Fruit fly (Drosophila melanogaster): ENCODE results near the gene Srrm1.

Gene Srrm1

DNA sequence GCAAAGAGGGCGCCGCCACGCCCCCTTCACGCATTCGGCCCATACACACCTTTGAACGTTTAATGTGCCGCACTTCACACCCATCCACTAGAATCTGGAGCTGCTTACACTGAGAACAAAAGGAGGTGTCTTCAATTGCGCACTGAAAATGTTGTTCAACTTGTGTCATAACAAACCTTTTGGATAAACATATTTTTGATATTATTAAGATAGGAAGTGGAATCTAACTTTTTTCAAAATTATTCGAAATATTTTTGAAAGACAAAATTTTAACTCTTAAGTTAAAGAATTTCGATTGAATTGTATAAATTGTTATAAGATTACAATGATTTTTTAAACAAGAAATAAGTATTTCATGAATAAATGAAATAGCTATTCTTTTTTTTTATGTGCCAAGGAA lies 31.7 kb downstream of the Srrm1 start:
- TF ChIP-seq Myc (optimal IDR thresholded peaks at IDR 0.05) = no peak
- no peak for TF ChIP-seq insv (optimal IDR thresholded peaks at IDR 0.05)
- TF ChIP-seq psq (optimal IDR thresholded peaks at IDR 0.05) = no peak
- TF ChIP-seq ttk (optimal IDR thresholded peaks at IDR 0.05) = no peak
- no peak for TF ChIP-seq Sin3A (optimal IDR thresholded peaks at IDR 0.05)
- no peak for TF ChIP-seq h (optimal IDR thresholded peaks at IDR 0.05)

DNA sequence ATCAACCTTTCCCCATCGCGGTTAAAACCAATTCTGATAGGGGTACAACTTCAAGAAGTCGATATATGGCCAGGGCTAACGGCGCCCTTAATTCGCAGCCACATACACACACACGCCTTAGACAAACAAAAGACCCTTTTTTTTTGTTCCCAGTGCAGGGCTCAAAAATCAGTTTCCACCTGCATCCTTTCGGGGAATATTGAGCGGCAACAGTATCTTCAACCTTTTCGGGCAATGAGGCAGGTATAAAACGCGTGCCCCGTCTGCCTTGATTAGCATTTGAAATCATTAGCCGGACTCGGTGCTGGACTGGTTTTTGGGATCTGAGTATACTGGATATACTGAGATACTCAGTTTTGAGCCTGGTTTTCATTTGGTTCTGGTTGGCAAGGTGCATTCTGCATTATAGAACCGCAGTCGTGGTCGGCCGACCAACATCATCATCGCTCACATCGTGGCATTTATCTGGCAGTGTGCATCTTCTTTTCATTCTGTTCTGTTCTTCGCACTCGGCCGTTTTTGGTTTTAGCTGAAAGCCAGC lies 37.5 kb downstream of the Srrm1 start:
- TF ChIP-seq insv (optimal IDR thresholded peaks at IDR 0.05) (no peak), h (optimal IDR thresholded peaks at IDR 0.05) (no peak), ttk (optimal IDR thresholded peaks at IDR 0.05) (no peak), Sin3A (optimal IDR thresholded peaks at IDR 0.05) (no peak), Myc (optimal IDR thresholded peaks at IDR 0.05) (no peak), psq (optimal IDR thresholded peaks at IDR 0.05) (no peak)

DNA sequence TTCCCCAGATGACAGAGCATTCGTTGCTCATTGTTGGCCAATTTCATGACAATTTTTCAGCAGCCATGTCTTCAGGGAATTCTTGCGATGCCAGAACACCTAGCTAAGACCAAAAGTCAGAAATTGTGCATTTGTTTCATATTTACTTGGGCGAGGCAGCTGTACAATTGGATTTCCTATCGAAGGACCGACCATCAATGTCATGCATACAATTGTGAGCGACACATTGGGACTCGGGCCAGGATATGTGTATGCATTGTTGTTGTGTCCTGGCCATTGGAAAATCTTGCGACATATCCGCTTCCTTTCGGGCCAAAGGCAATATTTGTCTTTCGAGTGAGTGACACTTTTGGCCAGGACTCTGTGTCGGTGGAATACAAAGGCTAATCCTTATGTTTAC lies 40.7 kb downstream of the Srrm1 start:
- TF ChIP-seq insv (optimal IDR thresholded peaks at IDR 0.05) (no peak), Sin3A (optimal IDR thresholded peaks at IDR 0.05) (no peak), psq (optimal IDR thresholded peaks at IDR 0.05) (no peak), Myc (optimal IDR thresholded peaks at IDR 0.05) (no peak), h (optimal IDR thresholded peaks at IDR 0.05) (no peak), ttk (optimal IDR thresholded peaks at IDR 0.05) (no peak)

DNA sequence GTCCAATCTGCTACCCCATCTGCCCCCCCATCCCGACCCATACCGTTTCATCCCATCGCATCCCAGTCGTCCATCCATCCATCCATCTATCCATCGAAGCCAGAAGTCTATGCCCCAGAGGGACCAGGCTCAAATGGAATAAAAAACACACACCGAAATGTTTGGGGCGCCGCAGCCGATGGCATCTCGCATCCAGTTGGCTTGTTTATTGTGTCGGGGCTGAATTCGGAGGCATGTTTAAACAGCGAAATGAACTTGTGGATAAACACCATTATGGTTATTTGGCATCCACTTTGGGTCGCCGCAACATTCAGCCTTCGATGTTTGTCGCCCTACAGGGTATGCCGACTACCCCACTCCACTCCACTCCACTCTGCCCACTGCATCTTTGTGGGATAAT lies 43.8 kb downstream of the Srrm1 start:
- TF ChIP-seq h (optimal IDR thresholded peaks at IDR 0.05) (no peak), psq (optimal IDR thresholded peaks at IDR 0.05) (no peak), Sin3A (optimal IDR thresholded peaks at IDR 0.05) (no peak), Myc (optimal IDR thresholded peaks at IDR 0.05) (no peak), ttk (optimal IDR thresholded peaks at IDR 0.05) (no peak), insv (optimal IDR thresholded peaks at IDR 0.05) (no peak)

DNA sequence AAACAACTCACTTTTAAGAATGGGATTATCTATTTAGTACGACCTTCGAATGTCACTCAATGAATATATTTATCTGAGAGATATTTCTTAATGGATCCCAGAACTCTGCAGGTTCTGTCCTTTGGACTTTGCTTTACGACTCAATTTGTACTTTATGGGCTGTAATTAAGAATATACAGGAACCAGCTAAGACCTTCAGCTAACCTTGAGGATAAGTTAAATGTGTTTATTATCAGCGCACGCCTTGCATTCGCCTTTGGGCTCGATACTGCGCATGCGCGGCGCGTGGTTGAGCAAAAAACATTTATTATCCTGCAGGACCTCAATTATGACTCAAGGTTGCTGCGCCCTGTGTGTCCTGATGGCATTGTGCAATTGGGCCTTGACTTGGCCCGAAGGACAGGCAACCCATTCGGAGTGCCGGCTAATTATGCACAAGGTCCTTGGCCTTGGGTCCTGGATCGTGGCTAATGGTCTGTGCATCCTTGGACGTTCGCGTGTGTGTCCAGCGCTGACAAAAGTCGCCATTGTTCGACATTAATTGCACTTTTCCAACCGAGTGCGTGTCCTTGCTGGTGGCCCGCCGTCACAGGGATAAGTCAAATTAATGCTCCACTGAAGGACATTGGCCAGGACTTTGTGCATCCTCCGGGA lies 44.8 kb downstream of the Srrm1 start:
- TF ChIP-seq ttk (optimal IDR thresholded peaks at IDR 0.05) (no peak), psq (optimal IDR thresholded peaks at IDR 0.05) (no peak), Myc (optimal IDR thresholded peaks at IDR 0.05) (no peak), insv (optimal IDR thresholded peaks at IDR 0.05) (no peak), h (optimal IDR thresholded peaks at IDR 0.05) (no peak), Sin3A (optimal IDR thresholded peaks at IDR 0.05) (no peak)

DNA sequence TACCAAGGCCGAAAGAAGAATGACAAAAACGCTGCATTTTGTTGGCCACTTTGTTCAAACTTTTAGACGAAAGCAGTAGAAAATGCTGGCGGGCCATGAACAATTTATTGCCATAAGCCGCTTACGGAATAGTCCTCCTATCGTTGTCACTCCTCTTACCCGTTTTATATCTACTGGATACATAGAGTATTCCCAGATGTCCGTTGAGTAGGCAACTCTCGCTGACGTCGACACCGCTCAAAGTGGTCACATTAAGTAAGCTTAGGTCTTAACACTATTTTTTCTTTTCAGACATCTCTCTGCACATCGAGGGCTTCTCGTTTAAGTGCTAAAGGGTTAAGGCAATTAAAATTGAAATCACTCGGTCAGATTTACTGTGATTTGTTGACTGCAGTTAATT lies 46.8 kb downstream of the Srrm1 start:
- no peak for TF ChIP-seq insv (optimal IDR thresholded peaks at IDR 0.05)

DNA sequence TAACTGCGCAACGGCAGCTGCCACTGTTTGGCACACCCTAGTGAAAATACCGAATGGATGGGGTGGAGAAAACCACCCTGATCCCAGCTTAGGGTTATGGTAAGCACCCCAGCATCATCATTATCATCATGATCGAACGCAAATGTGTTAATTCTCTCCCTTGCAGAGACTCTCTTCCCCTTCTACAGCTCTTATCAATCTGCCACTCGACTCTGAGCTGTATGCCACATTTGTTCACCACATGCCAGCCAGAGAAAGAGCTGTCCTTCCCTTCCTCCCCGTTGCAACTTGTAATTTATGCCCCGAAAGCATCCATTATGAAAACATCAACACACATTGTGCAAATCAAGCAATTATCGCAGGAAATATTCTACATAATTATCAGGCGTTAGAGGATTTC lies 47.9 kb downstream of the Srrm1 start:
- TF ChIP-seq psq (optimal IDR thresholded peaks at IDR 0.05) = no peak
- TF ChIP-seq insv (optimal IDR thresholded peaks at IDR 0.05) = no peak
- no peak for TF ChIP-seq ttk (optimal IDR thresholded peaks at IDR 0.05)
- no peak for TF ChIP-seq Myc (optimal IDR thresholded peaks at IDR 0.05)
- TF ChIP-seq Sin3A (optimal IDR thresholded peaks at IDR 0.05) = no peak
- no peak for TF ChIP-seq h (optimal IDR thresholded peaks at IDR 0.05)

DNA sequence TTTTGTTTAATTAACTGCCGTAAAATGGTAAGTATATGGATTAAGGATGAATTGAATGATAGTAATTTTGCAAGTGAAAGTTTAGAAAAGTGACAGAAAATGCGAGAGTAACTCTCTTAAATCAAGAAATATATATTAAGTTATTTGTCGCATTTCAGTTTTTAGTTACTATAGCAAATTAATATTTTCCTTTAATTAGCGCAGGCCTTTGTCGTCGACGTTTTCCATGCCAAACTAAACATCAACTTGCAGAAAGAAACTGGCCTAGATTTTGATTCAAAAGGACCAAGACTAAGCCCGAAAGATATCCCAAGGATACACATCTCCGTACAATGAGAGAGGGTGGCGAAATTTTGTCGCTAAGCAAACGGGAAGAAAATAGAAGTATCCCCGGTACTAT lies 50.6 kb downstream of the Srrm1 start, which contains the start of gene CG17300:
Gene CG17300 (minus strand): TSS at position 101 of the 400 bp plus-strand sequence.
- no peak for TF ChIP-seq Myc (optimal IDR thresholded peaks at IDR 0.05)
- no peak for TF ChIP-seq h (optimal IDR thresholded peaks at IDR 0.05)
- no peak for TF ChIP-seq ttk (optimal IDR thresholded peaks at IDR 0.05)
- TF ChIP-seq psq (optimal IDR thresholded peaks at IDR 0.05) = no peak
- TF ChIP-seq insv (optimal IDR thresholded peaks at IDR 0.05) = no peak
- TF ChIP-seq Sin3A (optimal IDR thresholded peaks at IDR 0.05) = no peak

DNA sequence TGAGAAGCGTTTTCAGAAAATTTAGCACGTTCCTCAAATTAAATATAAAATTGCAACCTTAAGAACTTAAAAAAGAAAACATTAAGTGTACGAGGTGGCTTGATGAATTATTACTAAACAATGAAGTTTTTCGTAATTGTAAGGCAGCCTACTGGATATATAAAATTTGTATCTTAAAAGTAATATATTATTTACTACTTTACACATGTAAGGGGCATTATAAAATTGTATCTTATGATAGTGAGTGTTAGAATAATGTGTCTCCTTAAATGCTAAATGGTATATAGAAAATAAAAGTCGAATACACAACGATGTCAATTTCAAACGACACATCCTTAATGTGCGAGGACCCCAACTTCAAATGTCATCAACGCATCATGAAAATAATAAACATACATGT lies 53.2 kb downstream of the Srrm1 start, which contains the start of gene CG11251:
Gene CG11251 (minus strand): TSS at position 101 of the 400 bp plus-strand sequence.
- no peak for TF ChIP-seq psq (optimal IDR thresholded peaks at IDR 0.05)
- no peak for TF ChIP-seq h (optimal IDR thresholded peaks at IDR 0.05)
- TF ChIP-seq insv (optimal IDR thresholded peaks at IDR 0.05) = no peak
- TF ChIP-seq Myc (optimal IDR thresholded peaks at IDR 0.05) = no peak
- TF ChIP-seq Sin3A (optimal IDR thresholded peaks at IDR 0.05) = no peak
- no peak for TF ChIP-seq ttk (optimal IDR thresholded peaks at IDR 0.05)

All from Kc167 (cell line).